Fruit fly (Drosophila melanogaster): Measurements from ENCODE around the gene Npc2e.

The Npc2e gene

DNA sequence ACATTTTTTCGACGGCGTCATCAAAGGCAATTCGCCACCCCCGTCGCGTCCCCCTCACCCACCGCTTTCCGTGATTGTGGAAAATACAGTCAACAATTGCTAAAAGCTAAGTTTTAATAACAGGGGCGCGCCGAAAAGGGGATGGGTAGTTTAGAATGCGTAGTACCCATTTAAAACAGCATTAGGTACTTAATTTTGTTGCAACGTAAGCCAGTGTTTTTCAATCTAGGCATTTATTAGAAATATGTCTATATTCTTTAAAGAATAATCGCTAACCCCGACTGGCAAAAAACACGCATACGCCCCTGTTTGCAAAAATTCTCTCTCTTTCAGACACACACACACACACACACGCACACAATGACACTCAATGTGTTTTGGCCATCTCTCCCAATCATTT is 31.8 kb downstream of the Npc2e start (continued):
- TF ChIP-seq CG4854 (GFP tag; optimal IDR thresholded peaks at IDR 0.05), result no peak
- TF ChIP-seq gsb (GFP tag; IDR thresholded peaks at IDR 0.05), result peak; percentile 52; the same call in 1 of the 2 replicates
- no peak for TF ChIP-seq CG32767 (GFP tag; IDR thresholded peaks at IDR 0.05)
- peak; percentile 60 for TF ChIP-seq bcd (GFP tag; optimal IDR thresholded peaks at IDR 0.05)
- no peak for TF ChIP-seq Jarid2 (GFP tag; optimal IDR thresholded peaks at IDR 0.05)
- no peak for TF ChIP-seq CG10979 (tag; optimal IDR thresholded peaks at IDR 0.05)
- TF ChIP-seq CG12744 (GFP tag; optimal IDR thresholded peaks at IDR 0.05), result no peak
- peak; percentile 69 for TF ChIP-seq CG16815 (GFP tag; optimal IDR thresholded peaks at IDR 0.05)
- TF ChIP-seq tup (GFP tag; optimal IDR thresholded peaks at IDR 0.05), result no peak
- TF ChIP-seq pita (GFP tag; optimal IDR thresholded peaks at IDR 0.05), result no peak
- TF ChIP-seq vfl (GFP tag; optimal IDR thresholded peaks at IDR 0.05), result peak; percentile 26
- TF ChIP-seq CG13424 (tag; optimal IDR thresholded peaks at IDR 0.05), result peak; percentile 14
- no peak for TF ChIP-seq CG8281 (tag; optimal IDR thresholded peaks at IDR 0.05)
- no peak for TF ChIP-seq en (GFP tag; optimal IDR thresholded peaks at IDR 0.05)
- no peak for TF ChIP-seq CG7987 (GFP tag; optimal IDR thresholded peaks at IDR 0.05)
- TF ChIP-seq Bgb (GFP tag; IDR thresholded peaks at IDR 0.05; ENCODE audit: partially characterized antibody), result no peak
- TF ChIP-seq CG13775 (GFP tag; optimal IDR thresholded peaks at IDR 0.05), result peak; percentile 49
- TF ChIP-seq lmd (GFP tag; IDR thresholded peaks at IDR 0.05), result peak; percentile 65; the same call in 1 of the 2 replicates
- TF ChIP-seq Mrtf (GFP tag; IDR thresholded peaks at IDR 0.05), result 0 out of 3 replicates have a peak, but pooled peaks have one; percentile 40
- no peak for TF ChIP-seq CG10431 (GFP tag; optimal IDR thresholded peaks at IDR 0.05)
- TF ChIP-seq CkIIα-i1 (GFP tag; IDR thresholded peaks at IDR 0.05), result no peak
- peak; percentile 57; the same call in 1 of the 3 replicates for TF ChIP-seq CG11456 (GFP tag; IDR thresholded peaks at IDR 0.05)
- TF ChIP-seq tx (GFP tag; optimal IDR thresholded peaks at IDR 0.05), result peak; percentile 2
- no peak for TF ChIP-seq twi (tag; optimal IDR thresholded peaks at IDR 0.05)
- no peak for TF ChIP-seq toy (GFP tag; IDR thresholded peaks at IDR 0.05)
- TF ChIP-seq Mes4 (GFP tag; optimal IDR thresholded peaks at IDR 0.05), result no peak
- TF ChIP-seq Dp (GFP tag; optimal IDR thresholded peaks at IDR 0.05), result no peak
- no peak for TF ChIP-seq NK7.1 (GFP tag; optimal IDR thresholded peaks at IDR 0.05)
- no peak for TF ChIP-seq CG4360 (GFP tag; IDR thresholded peaks at IDR 0.05)
- TF ChIP-seq CG2889 (GFP tag; IDR thresholded peaks at IDR 0.05), result no peak
- peak; percentile 63 for TF ChIP-seq fu2 (GFP tag; optimal IDR thresholded peaks at IDR 0.05)
- no peak for TF ChIP-seq ftz-f1 (GFP tag; optimal IDR thresholded peaks at IDR 0.05)
- peak; percentile 35 for TF ChIP-seq luna (GFP tag; optimal IDR thresholded peaks at IDR 0.05)
- TF ChIP-seq CG3726 (GFP tag; IDR thresholded peaks at IDR 0.05), result no peak
- TF ChIP-seq CG4404 (GFP tag; IDR thresholded peaks at IDR 0.05), result peak; percentile 62
- TF ChIP-seq croc (GFP tag; conservative IDR thresholded peaks at IDR 0.05), result no peak
- TF ChIP-seq chif (GFP tag; optimal IDR thresholded peaks at IDR 0.05), result no peak
- TF ChIP-seq NfI (GFP tag; optimal IDR thresholded peaks at IDR 0.05), result peak; percentile 17
- no peak for TF ChIP-seq tap (tag; optimal IDR thresholded peaks at IDR 0.05)
- TF ChIP-seq CG8359 (GFP tag; optimal IDR thresholded peaks at IDR 0.05; ENCODE audit: borderline replicate concordance), result no peak
- TF ChIP-seq Atf3 (GFP tag; optimal IDR thresholded peaks at IDR 0.05), result no peak
- TF ChIP-seq Awh (GFP tag; IDR thresholded peaks at IDR 0.05), result no peak
- TF ChIP-seq CG18599 (GFP tag; optimal IDR thresholded peaks at IDR 0.05), result peak; percentile 86
- TF ChIP-seq Atf-2 (GFP tag; optimal IDR thresholded peaks at IDR 0.05), result no peak
- TF ChIP-seq ems (GFP tag; optimal IDR thresholded peaks at IDR 0.05), result peak; percentile 42
- TF ChIP-seq sima (GFP tag; optimal IDR thresholded peaks at IDR 0.05), result no peak
- TF ChIP-seq CG2712 (tag; optimal IDR thresholded peaks at IDR 0.05), result peak; percentile 9
- peak; percentile 29 for TF ChIP-seq Xbp1 (GFP tag; optimal IDR thresholded peaks at IDR 0.05)
- TF ChIP-seq CG4328 (GFP tag; optimal IDR thresholded peaks at IDR 0.05), result no peak
- peak; percentile 82 for TF ChIP-seq CG32532 (GFP tag; IDR thresholded peaks at IDR 0.05)
- no peak for TF ChIP-seq mirr (GFP tag; optimal IDR thresholded peaks at IDR 0.05)
- TF ChIP-seq CG1529 (GFP tag; optimal IDR thresholded peaks at IDR 0.05), result no peak
